Worm (Caenorhabditis elegans): ENCODE measurements around the gene nhr-145.

DNA sequence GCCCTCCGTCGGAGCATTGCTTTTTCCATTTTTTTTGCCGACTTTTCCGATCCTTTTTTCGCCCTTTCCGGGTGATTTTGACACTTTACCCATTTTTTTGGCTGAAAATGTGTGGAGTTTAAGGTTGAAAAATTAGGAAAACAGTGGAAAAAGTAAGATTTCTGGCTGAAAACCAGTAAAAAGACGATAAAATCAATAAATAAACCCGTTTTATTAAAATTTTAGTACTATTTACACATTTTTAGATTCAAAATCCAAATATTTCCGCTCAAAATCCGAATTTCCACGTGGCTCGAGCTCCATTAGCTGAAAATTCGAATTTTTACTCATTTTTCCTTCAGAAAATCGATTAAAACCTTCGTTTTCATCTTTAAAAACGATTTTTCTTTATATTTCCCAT lies 30.8 kb downstream of the nhr-145 start, which contains the start of gene pro-3:
- TF ChIP-seq ztf-4 (tag; optimal IDR thresholded peaks at IDR 0.05): no peak
- no peak for TF ChIP-seq nhr-25 (tag; optimal IDR thresholded peaks at IDR 0.05)
- TF ChIP-seq nhr-28 (tag; optimal IDR thresholded peaks at IDR 0.05): no peak
- no peak for TF ChIP-seq elt-1 (tag; optimal IDR thresholded peaks at IDR 0.05)
- no peak for TF ChIP-seq lin-39 (tag; optimal IDR thresholded peaks at IDR 0.05)
- no peak for TF ChIP-seq ama-1 (optimal IDR thresholded peaks at IDR 0.05)
- TF ChIP-seq nhr-12 (tag; optimal IDR thresholded peaks at IDR 0.05): no peak
- TF ChIP-seq zag-1 (tag; optimal IDR thresholded peaks at IDR 0.05): no peak
